Fruit fly (Drosophila melanogaster) whole organism, embryonic: ENCODE results near the gene CG17666.

ENCODE experiments used
- CG10431 ChIP-seq: fragments of 200-800 bp; sonication (Bioruptor generic); optimal IDR thresholded peaks from 3 replicates; lab custom pipeline; 2018; ENCODE audit warnings: missing biosample characterization, mild to moderate bottlenecking, missing genetic modification characterization
- CG11456 ChIP-seq: fragments of 200-800 bp; sonication (Bioruptor generic); IDR thresholded peaks from 3 replicates; pipeline ENCODE4 v1.3.6; 2022; ENCODE audit warnings: missing biosample characterization, missing genetic modification characterization
- CG12155 ChIP-seq: fragments of 200-800 bp; sonication (Bioruptor generic); optimal IDR thresholded peaks from 3 replicates; lab custom pipeline; 2016; ENCODE audit warnings: missing biosample characterization, missing genetic modification characterization
- CG12299 ChIP-seq: fragments of 200-800 bp; sonication (Bioruptor generic); optimal IDR thresholded peaks from 2 replicates; lab custom pipeline; 2018; ENCODE audit warnings: missing biosample characterization, mild to moderate bottlenecking, missing genetic modification characterization
- CG12744 ChIP-seq: fragments of 200-800 bp; sonication (Bioruptor generic); optimal IDR thresholded peaks from 2 replicates; lab custom pipeline; 2016; ENCODE audit warnings: missing biosample characterization, missing genetic modification characterization
- CG12769 ChIP-seq: fragments of 200-800 bp; sonication (Bioruptor generic); optimal IDR thresholded peaks from 2 replicates; lab custom pipeline; 2019; ENCODE audit warnings: missing biosample characterization, mild to moderate bottlenecking, missing genetic modification characterization, moderate library complexity
- CG13123 ChIP-seq: fragments of 200-800 bp; sonication (Bioruptor generic); optimal IDR thresholded peaks from 2 replicates; lab custom pipeline; 2016; ENCODE audit warnings: missing biosample characterization, missing genetic modification characterization
- CG13624 ChIP-seq: fragments of 200-800 bp; sonication (Bioruptor generic); optimal IDR thresholded peaks from 2 replicates; lab custom pipeline; 2016; ENCODE audit warnings: missing biosample characterization, missing genetic modification characterization
- CG14441 ChIP-seq: fragments of 200-800 bp; sonication (Bioruptor generic); IDR thresholded peaks from 2 replicates; pipeline ENCODE4 v1.3.6; 2022; ENCODE audit warnings: missing biosample characterization, missing genetic modification characterization
- CG14710 ChIP-seq: fragments of 200-800 bp; sonication (Bioruptor generic); optimal IDR thresholded peaks from 3 replicates; lab custom pipeline; 2019; ENCODE audit warnings: missing biosample characterization, mild to moderate bottlenecking, missing genetic modification characterization, moderate library complexity
- CG14860 ChIP-seq: fragments of 200-800 bp; sonication (Bioruptor generic); IDR thresholded peaks from 3 replicates; pipeline ENCODE4 v1.3.6; 2022; ENCODE audit warnings: missing biosample characterization, missing genetic modification characterization; ENCODE audit not compliant: partially characterized antibody
- CG15269 ChIP-seq: fragments of 200-800 bp; sonication (Bioruptor generic); optimal IDR thresholded peaks from 2 replicates; lab custom pipeline; 2018; ENCODE audit warnings: missing biosample characterization, mild to moderate bottlenecking, missing genetic modification characterization, moderate library complexity
- CG17359 ChIP-seq: fragments of 200-800 bp; sonication (Bioruptor generic); optimal IDR thresholded peaks from 3 replicates; lab custom pipeline; 2018; ENCODE audit warnings: missing biosample characterization, mild to moderate bottlenecking, missing genetic modification characterization, moderate library complexity
- CG2199 ChIP-seq: fragments of 200-800 bp; sonication (Bioruptor generic); IDR thresholded peaks from 3 replicates; pipeline ENCODE4 v1.3.6; 2022; ENCODE audit warnings: missing biosample characterization, missing genetic modification characterization
- CG3065 ChIP-seq: fragments of 200-800 bp; sonication (Bioruptor generic); optimal IDR thresholded peaks from 2 replicates; lab custom pipeline; 2016; ENCODE audit warnings: missing biosample characterization, missing genetic modification characterization
- CG34376 ChIP-seq: fragments of 200-800 bp; sonication (Bioruptor generic); optimal IDR thresholded peaks from 2 replicates; lab custom pipeline; 2018; ENCODE audit warnings: missing biosample characterization, mild to moderate bottlenecking, missing genetic modification characterization
- CG34422 ChIP-seq: fragments of 200-800 bp; sonication (Bioruptor generic); IDR thresholded peaks from 3 replicates; pipeline ENCODE4 v1.3.6; 2022; ENCODE audit warnings: missing biosample characterization, missing genetic modification characterization
- CG4404 ChIP-seq: fragments of 200-800 bp; sonication (Bioruptor generic); IDR thresholded peaks from 2 replicates; pipeline ENCODE4 v1.3.6; 2022; ENCODE audit warnings: missing biosample characterization, missing genetic modification characterization
- CG5180 ChIP-seq: fragments of 200-800 bp; sonication (Bioruptor generic); optimal IDR thresholded peaks from 3 replicates; lab custom pipeline; 2017; ENCODE audit warnings: missing biosample characterization, missing genetic modification characterization, mild to moderate bottlenecking, moderate library complexity, missing genetic modification reagents
- CG7271 ChIP-seq: fragments of 200-800 bp; sonication (Bioruptor generic); optimal IDR thresholded peaks from 2 replicates; lab custom pipeline; 2018; ENCODE audit warnings: missing biosample characterization, mild to moderate bottlenecking, missing genetic modification characterization, moderate library complexity
- CG9876 ChIP-seq: fragments of 200-800 bp; sonication (Bioruptor generic); optimal IDR thresholded peaks from 2 replicates; lab custom pipeline; 2016; ENCODE audit warnings: missing biosample characterization, missing genetic modification characterization
- CG9932 ChIP-seq: fragments of 200-800 bp; sonication (Bioruptor generic); IDR thresholded peaks from 2 replicates; pipeline ENCODE4 v1.3.6; 2022; ENCODE audit warnings: missing biosample characterization, missing genetic modification characterization
- CTCF ChIP-seq: fragments of 200-800 bp; sonication (Bioruptor generic); optimal IDR thresholded peaks from 2 replicates; lab custom pipeline; 2017; ENCODE audit warnings: missing biosample characterization, mild to moderate bottlenecking, missing genetic modification characterization, moderate library complexity
- Dad ChIP-seq: fragments of 200-800 bp; sonication (Bioruptor generic); optimal IDR thresholded peaks from 3 replicates; lab custom pipeline; 2016; ENCODE audit warnings: missing biosample characterization, missing genetic modification characterization
- Dbx ChIP-seq: fragments of 200-800 bp; sonication (Bioruptor generic); IDR thresholded peaks from 3 replicates; pipeline ENCODE4 v1.3.6; 2022; ENCODE audit warnings: missing biosample characterization, missing genetic modification characterization
- Deaf1 ChIP-seq: fragments of 200-800 bp; optimal IDR thresholded peaks from 3 replicates; lab custom pipeline; 2019; ENCODE audit warnings: missing biosample characterization, mild to moderate bottlenecking, missing genetic modification characterization, moderate library complexity
- ERR ChIP-seq: fragments of 200-800 bp; sonication (Bioruptor generic); optimal IDR thresholded peaks from 2 replicates; lab custom pipeline; 2016; ENCODE audit warnings: missing biosample characterization, missing genetic modification characterization
- GATAe ChIP-seq: fragments of 200-800 bp; sonication (Bioruptor generic); conservative IDR thresholded peaks from 2 replicates; pipeline ENCODE4 v1.3.6; 2022; ENCODE audit warnings: missing biosample characterization, missing genetic modification characterization
- Hr3 ChIP-seq: fragments of 200-800 bp; sonication (Bioruptor generic); optimal IDR thresholded peaks from 3 replicates; lab custom pipeline; 2016; ENCODE audit warnings: missing biosample characterization, missing genetic modification characterization
- MESR4 ChIP-seq: fragments of 200-800 bp; sonication (Bioruptor generic); optimal IDR thresholded peaks from 2 replicates; lab custom pipeline; 2018; ENCODE audit warnings: missing biosample characterization, mild to moderate bottlenecking, missing genetic modification characterization, moderate library complexity
- MTF-1 ChIP-seq: fragments of 200-800 bp; sonication (Bioruptor generic); optimal IDR thresholded peaks from 2 replicates; lab custom pipeline; 2018; ENCODE audit warnings: missing biosample characterization, mild to moderate bottlenecking, missing genetic modification characterization, borderline replicate concordance
- Opbp ChIP-seq: fragments of 200-800 bp; sonication (Bioruptor generic); IDR thresholded peaks from 3 replicates; pipeline ENCODE4 v1.3.6; 2022; ENCODE audit warnings: missing biosample characterization, missing genetic modification characterization; ENCODE audit not compliant: partially characterized antibody
- Side ChIP-seq: fragments of 200-800 bp; sonication (Bioruptor generic); optimal IDR thresholded peaks from 2 replicates; lab custom pipeline; 2016; ENCODE audit warnings: missing biosample characterization, missing genetic modification characterization
- Ssrp ChIP-seq: fragments of 200-800 bp; sonication (Bioruptor generic); optimal IDR thresholded peaks from 2 replicates; lab custom pipeline; 2018; ENCODE audit warnings: missing biosample characterization, mild to moderate bottlenecking, missing genetic modification characterization, moderate library complexity
- ac ChIP-seq: fragments of 200-800 bp; sonication (Bioruptor generic); optimal IDR thresholded peaks from 3 replicates; lab custom pipeline; 2017; ENCODE audit warnings: missing biosample characterization, mild to moderate bottlenecking, missing genetic modification characterization
- ash1 ChIP-seq: fragments of 200-800 bp; sonication (Bioruptor generic); optimal IDR thresholded peaks from 2 replicates; lab custom pipeline; 2018; ENCODE audit warnings: missing biosample characterization, mild to moderate bottlenecking, missing genetic modification characterization
- da ChIP-seq: fragments of 200-800 bp; sonication (Bioruptor generic); optimal IDR thresholded peaks from 2 replicates; lab custom pipeline; 2016; ENCODE audit warnings: missing biosample characterization, missing genetic modification characterization
- dimm ChIP-seq: fragments of 200-800 bp; sonication (Bioruptor generic); IDR thresholded peaks from 2 replicates; pipeline ENCODE4 v1.3.6; 2022; ENCODE audit warnings: missing biosample characterization, missing genetic modification characterization
- dpn ChIP-seq, 2 experiments: fragments of 200-800 bp; sonication (Bioruptor generic); optimal IDR thresholded peaks; 3 replicates each; lab custom pipeline; 2016; ENCODE audit warnings: missing biosample characterization in 2 of 2, missing genetic modification characterization in 2 of 2
- dysf ChIP-seq: fragments of 200-800 bp; sonication (Bioruptor generic); IDR thresholded peaks from 3 replicates; pipeline ENCODE4 v1.3.6; 2022; ENCODE audit warnings: missing biosample characterization, missing genetic modification characterization
- jigr1 ChIP-seq: fragments of 200-800 bp; sonication (Bioruptor generic); IDR thresholded peaks from 3 replicates; pipeline ENCODE4 v1.3.6; 2022; ENCODE audit warnings: missing biosample characterization, missing genetic modification characterization
- lilli ChIP-seq: fragments of 200-800 bp; sonication (Bioruptor generic); optimal IDR thresholded peaks from 3 replicates; lab custom pipeline; 2016; ENCODE audit warnings: missing biosample characterization, missing genetic modification characterization
- nerfin-2 ChIP-seq: fragments of 200-800 bp; sonication (Bioruptor generic); IDR thresholded peaks from 2 replicates; pipeline ENCODE4 v1.3.6; 2022; ENCODE audit warnings: missing biosample characterization, missing genetic modification characterization; ENCODE audit not compliant: partially characterized antibody
- oc ChIP-seq: fragments of 200-800 bp; sonication (Bioruptor generic); optimal IDR thresholded peaks from 2 replicates; lab custom pipeline; 2018; ENCODE audit warnings: missing biosample characterization, mild to moderate bottlenecking, missing genetic modification characterization, moderate library complexity
- pho ChIP-seq: fragments of 200-800 bp; sonication (Bioruptor generic); optimal IDR thresholded peaks from 2 replicates; lab custom pipeline; 2016; ENCODE audit warnings: missing biosample characterization, missing genetic modification characterization
- sens-2 ChIP-seq: fragments of 200-800 bp; sonication (Bioruptor generic); IDR thresholded peaks from 2 replicates; pipeline ENCODE4 v1.3.6; 2022; ENCODE audit warnings: missing biosample characterization, missing genetic modification characterization
- slp2 ChIP-seq: fragments of 200-800 bp; sonication (Bioruptor generic); optimal IDR thresholded peaks from 2 replicates; lab custom pipeline; 2016; ENCODE audit warnings: missing biosample characterization, missing genetic modification characterization
- sna ChIP-seq: fragments of 200-800 bp; sonication (Bioruptor generic); IDR thresholded peaks from 2 replicates; pipeline ENCODE4 v1.3.6; 2022; ENCODE audit warnings: missing biosample characterization, missing genetic modification characterization; ENCODE audit not compliant: partially characterized antibody
- twi ChIP-seq: fragments of 200-800 bp; optimal IDR thresholded peaks from 2 replicates; lab custom pipeline; 2019; ENCODE audit warnings: missing biosample characterization, mild to moderate bottlenecking, missing genetic modification characterization, moderate library complexity
- tx ChIP-seq: fragments of 200-800 bp; sonication (Bioruptor generic); optimal IDR thresholded peaks from 2 replicates; lab custom pipeline; 2016; ENCODE audit warnings: missing biosample characterization, missing genetic modification characterization
- unpg ChIP-seq: fragments of 200-800 bp; sonication (Bioruptor generic); optimal IDR thresholded peaks from 3 replicates; lab custom pipeline; 2018; ENCODE audit warnings: missing biosample characterization, mild to moderate bottlenecking, missing genetic modification characterization, moderate library complexity

The CG17666 gene

DNA sequence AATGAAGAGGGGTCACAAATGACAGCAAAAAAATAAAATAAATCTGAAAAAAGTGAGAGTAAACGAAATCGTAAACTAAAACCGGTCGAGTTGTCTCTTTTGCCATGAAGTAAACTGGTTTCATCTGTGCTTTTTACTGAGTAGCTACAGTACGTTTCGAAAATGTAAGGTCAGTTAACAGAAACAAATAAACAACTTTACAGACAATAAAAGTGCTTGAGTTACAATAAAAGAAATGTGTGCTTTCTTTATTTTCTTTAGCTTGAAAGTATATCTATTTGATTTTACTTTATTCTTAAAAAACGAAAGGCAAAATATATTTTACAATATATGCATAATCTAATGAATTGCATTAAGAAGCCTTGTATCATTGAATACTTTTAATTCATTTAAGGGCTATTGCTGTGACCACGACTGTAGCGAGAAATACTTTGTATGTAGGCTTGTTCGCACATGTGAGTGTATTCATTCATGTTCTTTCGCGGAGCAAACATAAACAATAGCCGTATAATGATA lies 11.9 kb downstream of the CG17666 start (continued):
- TF ChIP-seq dimm (no peak), CTCF (no peak), tx (GFP tag; lab: Kevin White, UChicago) (no peak), ac (GFP tag; lab: Kevin White, UChicago) (no peak), lilli (GFP tag; lab: Kevin White, UChicago) (peak; percentile 60), CG12769 (tag; lab: Kevin White, UChicago) (no peak), CG7271 (tag; lab: Kevin White, UChicago) (no peak), CG34422 (no peak; the same call in 2 of the 3 replicates), sna (no peak), dpn (GFP tag; optimal IDR thresholded peaks at IDR 0.05; lab: Kevin White, UChicago) (peak; percentile 49 to 55), slp2 (GFP tag; lab: Kevin White, UChicago) (no peak), CG5180 (GFP tag; lab: Kevin White, UChicago) (no peak), MESR4 (GFP tag; lab: Kevin White, UChicago) (no peak), oc (tag; lab: Kevin White, UChicago) (peak; percentile 52), unpg (GFP tag; lab: Kevin White, UChicago) (peak; percentile 77), GATAe (GFP tag; lab: Robert Waterston, UW) (no peak), CG2199 (GFP tag; lab: Robert Waterston, UW) (no peak), CG12155 (GFP tag; lab: Kevin White, UChicago) (peak; percentile 42), ERR (GFP tag; lab: Kevin White, UChicago) (no peak), Opbp (GFP tag; lab: Robert Waterston, UW) (no peak), CG34376 (GFP tag; lab: Kevin White, UChicago) (no peak), pho (GFP tag; lab: Kevin White, UChicago) (peak; percentile 18), Deaf1 (tag; lab: Kevin White, UChicago) (no peak), dysf (GFP tag; lab: Robert Waterston, UW) (peak; percentile 55; the same call in 2 of the 3 replicates), CG14441 (0 out of 2 replicates have a peak, but pooled peaks have one; percentile 32), MTF-1 (GFP tag; lab: Kevin White, UChicago) (no peak), CG9876 (GFP tag; lab: Kevin White, UChicago) (no peak), Hr3 (GFP tag; lab: Kevin White, UChicago) (peak; percentile 54), ash1 (GFP tag; lab: Kevin White, UChicago) (no peak), CG4404 (GFP tag; lab: Robert Waterston, UW) (no peak), CG10431 (GFP tag; lab: Kevin White, UChicago) (no peak), Dad (no peak), sens-2 (GFP tag; lab: Robert Waterston, UW) (no peak), da (GFP tag; lab: Kevin White, UChicago) (no peak), jigr1 (GFP tag; lab: Robert Waterston, UW) (no peak), Ssrp (tag; lab: Kevin White, UChicago) (peak; percentile 40), CG13624 (GFP tag; lab: Kevin White, UChicago) (peak; percentile 60), Side (GFP tag; lab: Kevin White, UChicago) (no peak), twi (no peak), CG12299 (peak; percentile 44), CG12744 (no peak), Dbx (no peak), CG14860 (no peak), nerfin-2 (GFP tag; lab: Robert Waterston, UW) (no peak), CG9932 (peak; percentile 71), CG13123 (no peak), CG17359 (tag; lab: Kevin White, UChicago) (peak; percentile 69), CG3065 (GFP tag; lab: Kevin White, UChicago) (no peak), CG15269 (tag; lab: Kevin White, UChicago) (peak; percentile 86), CG11456 (GFP tag; lab: Robert Waterston, UW) (0 out of 3 replicates have a peak, but pooled peaks have one; percentile 44), CG14710 (tag; lab: Kevin White, UChicago) (peak; percentile 47)
